1 fruit fly cellular context compared by ENCODE assay signal in the genomic region with DNA sequence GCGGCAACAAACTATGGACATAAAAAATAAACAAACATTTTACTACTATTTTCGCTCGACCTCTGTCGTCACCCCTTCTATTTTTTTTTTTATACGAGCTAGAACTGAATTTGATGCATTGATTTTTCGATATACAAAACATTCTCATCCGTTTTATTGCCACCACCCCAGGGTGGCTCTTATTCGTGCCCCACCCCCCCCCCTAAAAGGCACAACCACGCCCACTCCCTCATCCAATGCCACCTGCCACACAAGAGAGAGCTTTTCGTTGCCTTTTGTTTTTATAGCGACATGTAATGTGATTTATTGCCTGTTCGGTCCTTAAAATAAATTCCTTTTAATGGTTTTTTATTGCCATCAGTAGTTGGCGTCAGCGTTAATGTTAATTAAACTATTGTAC.
TF ChIP-seq lines count a peak whose summit lies in the region.

No protein-coding gene starts in this region.

TF ChIP-seq in whole organism, embryonic, 481 proteins besides CTCF, POLR2A, EP300 and RAD21 (continued from another document):
- no peak for TF ChIP-seq CG5180 (GFP tag; optimal IDR thresholded peaks at IDR 0.05; lab: Kevin White, UChicago)
- TF ChIP-seq sc (optimal IDR thresholded peaks at IDR 0.05; lab: Kevin White, UChicago), result no peak
- no peak for TF ChIP-seq sc (GFP tag; optimal IDR thresholded peaks at IDR 0.05; lab: Kevin White, UChicago)
- TF ChIP-seq abd-A (tag; optimal IDR thresholded peaks at IDR 0.05; lab: Kevin White, UChicago), result peak; percentile 17
- no peak for TF ChIP-seq BtbVII (GFP tag; optimal IDR thresholded peaks at IDR 0.05; lab: Kevin White, UChicago)
- TF ChIP-seq CG11456 (GFP tag; IDR thresholded peaks at IDR 0.05; lab: Robert Waterston, UW), result 0 out of 3 replicates have a peak, but pooled peaks have one; percentile 62
- TF ChIP-seq CG10543 (GFP tag; optimal IDR thresholded peaks at IDR 0.05; lab: Kevin White, UChicago), result no peak
- peak; percentile 70 for TF ChIP-seq crol (GFP tag; IDR thresholded peaks at IDR 0.05; lab: Robert Waterston, UW)
- no peak for TF ChIP-seq prd (optimal IDR thresholded peaks at IDR 0.05; lab: Kevin White, UChicago)
- TF ChIP-seq prd (GFP tag; IDR thresholded peaks at IDR 0.05; lab: Robert Waterston, UW), result no peak
- TF ChIP-seq tap (tag; optimal IDR thresholded peaks at IDR 0.05; lab: Kevin White, UChicago), result no peak
- no peak for TF ChIP-seq fd64A (GFP tag; optimal IDR thresholded peaks at IDR 0.05; lab: Kevin White, UChicago)
- TF ChIP-seq sob (GFP tag; IDR thresholded peaks at IDR 0.05; lab: Robert Waterston, UW), result no peak
- TF ChIP-seq zen2 (GFP tag; IDR thresholded peaks at IDR 0.05; lab: Robert Waterston, UW; ENCODE audit: partially characterized antibody), result no peak
- TF ChIP-seq CG1792 (GFP tag; optimal IDR thresholded peaks at IDR 0.05; lab: Kevin White, UChicago), result no peak
- no peak for TF ChIP-seq ci (GFP tag; IDR thresholded peaks at IDR 0.05; lab: Robert Waterston, UW)
- no peak for TF ChIP-seq wek (GFP tag; optimal IDR thresholded peaks at IDR 0.05; lab: Kevin White, UChicago)
- TF ChIP-seq ab (GFP tag; optimal IDR thresholded peaks at IDR 0.05; lab: Kevin White, UChicago), result no peak
- TF ChIP-seq br (optimal IDR thresholded peaks at IDR 0.05; lab: Kevin White, UChicago), result no peak
- no peak for TF ChIP-seq CG12942 (GFP tag; optimal IDR thresholded peaks at IDR 0.05; lab: Kevin White, UChicago)
- TF ChIP-seq CG11398 (GFP tag; optimal IDR thresholded peaks at IDR 0.05; lab: Kevin White, UChicago), result no peak
